Worm (Caenorhabditis elegans) whole organism, mixed stage, embryonic: ENCODE results near the gene C47A10.16.

Source experiments
- M03D4.4 ChIP-seq: sonication (generic microtip); optimal IDR thresholded peaks from 2 replicates; lab custom pipeline; 2017; ENCODE audit warnings: mild to moderate bottlenecking, missing genetic modification characterization, missing compliant biosample characterization
- bed-3 ChIP-seq: fragments of 200-800 bp; sonication (Bioruptor generic); optimal IDR thresholded peaks from 3 replicates; lab custom pipeline; 2018; ENCODE audit warnings: mild to moderate bottlenecking, missing genetic modification characterization, moderate library complexity, missing compliant biosample characterization
- blmp-1 ChIP-seq: fragments of 150-350 bp; optimal IDR thresholded peaks from 2 replicates; lab custom pipeline; 2014; ENCODE audit warnings: missing biosample characterization, missing genetic modification characterization
- ceh-39 ChIP-seq: fragments of 150-350 bp; optimal IDR thresholded peaks from 2 replicates; lab custom pipeline; 2014; ENCODE audit warnings: missing biosample characterization, missing genetic modification characterization
- ceh-43 ChIP-seq: fragments of 200-800 bp; sonication (Bioruptor generic); optimal IDR thresholded peaks from 2 replicates; lab custom pipeline; 2018; ENCODE audit warnings: mild to moderate bottlenecking, missing genetic modification characterization, moderate library complexity, missing compliant biosample characterization
- ces-1 ChIP-seq: fragments of 150-350 bp; optimal IDR thresholded peaks from 2 replicates; lab custom pipeline; 2014; ENCODE audit warnings: missing biosample characterization, missing genetic modification reagents, missing genetic modification characterization
- cnd-1 ChIP-seq: fragments of 200-800 bp; sonication (Bioruptor generic); optimal IDR thresholded peaks from 2 replicates; lab custom pipeline; 2018; ENCODE audit warnings: mild to moderate bottlenecking, missing genetic modification characterization, missing compliant biosample characterization
- drap-1 ChIP-seq: fragments of 200-800 bp; sonication (Bioruptor generic); optimal IDR thresholded peaks from 3 replicates; lab custom pipeline; 2018; ENCODE audit warnings: mild to moderate bottlenecking, missing genetic modification characterization, missing compliant biosample characterization
- elt-1 ChIP-seq: sonication (generic microtip); optimal IDR thresholded peaks from 2 replicates; lab custom pipeline; 2017; ENCODE audit warnings: missing genetic modification characterization, mild to moderate bottlenecking, missing compliant biosample characterization, antibody characterized with exemption, moderate library complexity, borderline replicate concordance; ENCODE audit not compliant: insufficient read depth
- elt-3 ChIP-seq: fragments of 150-350 bp; optimal IDR thresholded peaks from 2 replicates; lab custom pipeline; 2014; ENCODE audit warnings: missing biosample characterization, missing genetic modification characterization
- flh-1 ChIP-seq: fragments of 200-800 bp; sonication (Bioruptor generic); optimal IDR thresholded peaks from 2 replicates; lab custom pipeline; 2018; ENCODE audit warnings: mild to moderate bottlenecking, missing genetic modification characterization, moderate library complexity, missing compliant biosample characterization
- ham-2 ChIP-seq: fragments of 200-800 bp; sonication (Bioruptor generic); optimal IDR thresholded peaks from 2 replicates; lab custom pipeline; 2018; ENCODE audit warnings: mild to moderate bottlenecking, missing genetic modification characterization, missing compliant biosample characterization
- hlh-1 ChIP-seq: fragments of 150-350 bp; optimal IDR thresholded peaks from 2 replicates; lab custom pipeline; 2014; ENCODE audit warnings: missing biosample characterization, missing genetic modification reagents, missing genetic modification characterization
- lin-13 ChIP-seq: fragments of 150-350 bp; optimal IDR thresholded peaks from 2 replicates; lab custom pipeline; 2014; ENCODE audit warnings: missing biosample characterization, missing genetic modification characterization
- lin-32 ChIP-seq: fragments of 200-800 bp; sonication (Bioruptor generic); optimal IDR thresholded peaks from 2 replicates; lab custom pipeline; 2018; ENCODE audit warnings: mild to moderate bottlenecking, missing genetic modification characterization, missing compliant biosample characterization
- lsy-2 ChIP-seq: fragments of 150-350 bp; optimal IDR thresholded peaks from 2 replicates; lab custom pipeline; 2014; ENCODE audit warnings: missing biosample characterization, missing genetic modification characterization
- mab-5 ChIP-seq: fragments of 150-350 bp; optimal IDR thresholded peaks from 2 replicates; lab custom pipeline; 2014; ENCODE audit warnings: missing biosample characterization, missing genetic modification characterization
- mep-1 ChIP-seq: fragments of 150-350 bp; optimal IDR thresholded peaks from 2 replicates; lab custom pipeline; 2017; ENCODE audit warnings: missing biosample characterization, missing genetic modification reagents, missing genetic modification characterization, inconsistent platforms
- mls-2 ChIP-seq: sonication (generic microtip); optimal IDR thresholded peaks from 2 replicates; lab custom pipeline; 2016; ENCODE audit warnings: mild to moderate bottlenecking, missing genetic modification characterization, moderate library complexity, missing compliant biosample characterization
- nhr-12 ChIP-seq: fragments of 150-350 bp; optimal IDR thresholded peaks from 2 replicates; lab custom pipeline; 2014; ENCODE audit warnings: missing biosample characterization, missing genetic modification characterization
- nhr-2 ChIP-seq: fragments of 150-350 bp; optimal IDR thresholded peaks from 2 replicates; lab custom pipeline; 2014; ENCODE audit warnings: missing biosample characterization, missing genetic modification characterization
- nhr-237 ChIP-seq: fragments of 150-350 bp; optimal IDR thresholded peaks from 2 replicates; lab custom pipeline; 2014; ENCODE audit warnings: missing biosample characterization, missing genetic modification characterization
- nhr-28 ChIP-seq: fragments of 150-350 bp; optimal IDR thresholded peaks from 2 replicates; lab custom pipeline; 2014; ENCODE audit warnings: missing biosample characterization, missing genetic modification characterization
- nhr-76 ChIP-seq: sonication (generic microtip); optimal IDR thresholded peaks from 2 replicates; lab custom pipeline; 2017; ENCODE audit warnings: missing biosample characterization, missing genetic modification characterization
- pha-4 ChIP-seq: fragments of 150-350 bp; optimal IDR thresholded peaks from 2 replicates; lab custom pipeline; 2018; ENCODE audit warnings: missing biosample characterization, missing genetic modification reagents, missing genetic modification characterization
- snpc-4 ChIP-seq: fragments of 150-350 bp; optimal IDR thresholded peaks from 2 replicates; lab custom pipeline; 2014; ENCODE audit warnings: missing biosample characterization, missing genetic modification characterization
- sptf-1 ChIP-seq: sonication (generic microtip); optimal IDR thresholded peaks from 2 replicates; lab custom pipeline; 2017; ENCODE audit warnings: mild to moderate bottlenecking, missing genetic modification characterization, moderate library complexity, missing compliant biosample characterization
- tbx-8 ChIP-seq: fragments of 200-800 bp; sonication (Bioruptor generic); optimal IDR thresholded peaks from 2 replicates; lab custom pipeline; 2018; ENCODE audit warnings: mild to moderate bottlenecking, missing genetic modification characterization, moderate library complexity, missing compliant biosample characterization
- unc-120 ChIP-seq: sonication (generic microtip); optimal IDR thresholded peaks from 2 replicates; lab custom pipeline; 2017; ENCODE audit warnings: missing genetic modification characterization, missing compliant biosample characterization; ENCODE audit not compliant: poor library complexity, severe bottlenecking
- unc-39 ChIP-seq: fragments of 150-350 bp; optimal IDR thresholded peaks from 2 replicates; lab custom pipeline; 2014; ENCODE audit warnings: missing biosample characterization, missing genetic modification characterization
- unc-62 ChIP-seq: fragments of 150-350 bp; optimal IDR thresholded peaks from 2 replicates; lab custom pipeline; 2014; ENCODE audit warnings: missing biosample characterization, missing genetic modification reagents, missing genetic modification characterization
- zip-8 ChIP-seq: fragments of 150-350 bp; optimal IDR thresholded peaks from 2 replicates; lab custom pipeline; 2014; ENCODE audit warnings: missing biosample characterization, missing genetic modification characterization
- ztf-11 ChIP-seq: fragments of 150-350 bp; optimal IDR thresholded peaks from 2 replicates; lab custom pipeline; 2014; ENCODE audit warnings: missing biosample characterization, missing genetic modification characterization

The C47A10.16 gene

DNA sequence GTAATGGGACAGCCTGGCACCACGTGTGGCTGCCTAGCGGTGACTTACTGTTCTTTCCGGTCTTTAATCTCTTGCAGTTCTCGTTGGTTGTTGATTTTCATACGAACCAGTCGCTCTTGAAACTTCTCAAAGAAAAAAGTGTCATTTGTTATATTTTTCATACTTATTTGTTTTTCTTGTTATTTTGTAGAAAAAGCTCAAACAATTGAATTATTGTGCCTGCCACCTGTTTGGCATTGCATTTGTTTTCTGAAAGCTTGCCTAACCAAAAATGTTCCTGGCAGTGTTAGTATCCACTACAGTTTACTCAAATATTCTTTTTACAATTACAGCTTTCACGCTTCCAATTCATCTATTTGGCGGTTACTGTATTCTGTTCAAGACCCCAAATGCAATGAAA, at the start of gene C47A10.16, which contains the start of gene srh-283:
TSS of gene C47A10.16 (minus strand) at position 101 of the 400 bp plus-strand sequence.
TSS of gene srh-283 (plus strand) at position 272 of the 400 bp plus-strand sequence.
- TF ChIP-seq snpc-4 (tag; lab: Kevin White, UChicago) (no peak), hlh-1 (no peak), nhr-2 (tag; lab: Kevin White, UChicago) (no peak), tbx-8 (GFP tag; lab: Kevin White, UChicago) (no peak), drap-1 (GFP tag; lab: Kevin White, UChicago) (no peak), sptf-1 (no peak), lsy-2 (tag; lab: Kevin White, UChicago) (no peak), mep-1 (no peak)

DNA sequence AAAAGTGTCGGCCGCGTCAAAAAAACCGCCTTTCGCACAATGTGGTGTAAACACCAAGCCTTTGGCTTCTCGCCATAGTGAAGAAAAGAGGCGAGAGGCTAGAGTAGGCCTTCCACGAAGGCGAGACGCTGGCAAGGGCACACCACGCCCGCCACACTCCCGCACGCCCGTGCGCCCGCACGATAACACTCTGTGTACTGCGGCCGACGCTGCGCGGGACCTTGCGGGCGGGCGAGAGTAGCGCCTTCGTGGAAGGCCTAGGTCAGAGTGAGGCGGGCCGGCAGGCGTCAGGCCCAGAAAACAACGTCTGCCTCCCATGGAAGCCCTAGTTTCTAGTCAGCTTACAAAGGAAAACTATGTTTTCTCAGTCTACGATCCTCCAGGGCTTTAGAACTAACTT, 47.1 kb upstream of the C47A10.16 start:
- TF ChIP-seq mls-2 (tag; lab: Kevin White, UChicago): no peak
- no peak for TF ChIP-seq zip-8
- TF ChIP-seq unc-62 (GFP tag; lab: Kevin White, UChicago): no peak
- TF ChIP-seq snpc-4 (tag; lab: Kevin White, UChicago): no peak
- no peak for TF ChIP-seq unc-120 (tag; lab: Kevin White, UChicago)
- no peak for TF ChIP-seq drap-1 (GFP tag; lab: Kevin White, UChicago)
- TF ChIP-seq elt-1: no peak
- TF ChIP-seq M03D4.4: no peak
- TF ChIP-seq hlh-1: no peak
- no peak for TF ChIP-seq ceh-43
- no peak for TF ChIP-seq nhr-28 (tag; lab: Kevin White, UChicago)

DNA sequence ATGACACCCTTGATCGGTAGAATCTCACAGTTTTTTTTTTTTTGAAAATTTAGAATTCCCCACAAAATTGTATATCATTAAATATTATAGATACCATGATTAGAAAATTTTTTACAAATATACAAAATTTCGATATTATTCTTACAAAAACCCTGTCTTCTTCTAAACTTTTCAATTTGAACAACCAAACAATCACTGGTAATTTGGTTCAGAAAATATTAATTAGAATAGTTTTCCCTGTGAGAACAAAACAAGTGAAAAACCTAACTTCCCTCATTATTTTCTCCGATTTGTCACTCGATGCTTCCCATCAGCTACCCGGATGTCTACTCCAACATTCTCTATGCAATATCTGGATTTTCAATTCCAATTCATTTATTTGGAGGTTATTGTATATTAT, 45.1 kb upstream of the C47A10.16 start, which contains the start of gene srh-296:
TSS of gene srh-296 (plus strand) at position 301 of the 400 bp plus-strand sequence.
- TF ChIP-seq mep-1 (no peak), mls-2 (tag; lab: Kevin White, UChicago) (no peak), nhr-76 (tag; lab: Kevin White, UChicago) (no peak), tbx-8 (GFP tag; lab: Kevin White, UChicago) (no peak), unc-62 (GFP tag; lab: Kevin White, UChicago) (no peak), flh-1 (GFP tag; lab: Kevin White, UChicago) (no peak), ham-2 (GFP tag; lab: Kevin White, UChicago) (no peak), ces-1 (no peak), lin-32 (GFP tag; lab: Kevin White, UChicago) (no peak), M03D4.4 (no peak), ztf-11 (tag; lab: Kevin White, UChicago) (no peak), sptf-1 (no peak), mab-5 (no peak), nhr-12 (tag; lab: Kevin White, UChicago) (no peak), nhr-237 (tag; lab: Kevin White, UChicago) (no peak), hlh-1 (no peak), cnd-1 (tag; lab: Kevin White, UChicago) (no peak), blmp-1 (tag; lab: Kevin White, UChicago) (no peak), nhr-2 (tag; lab: Kevin White, UChicago) (no peak), elt-1 (no peak)
- TF ChIP-seq, all 35 proteins: peak for 0

DNA sequence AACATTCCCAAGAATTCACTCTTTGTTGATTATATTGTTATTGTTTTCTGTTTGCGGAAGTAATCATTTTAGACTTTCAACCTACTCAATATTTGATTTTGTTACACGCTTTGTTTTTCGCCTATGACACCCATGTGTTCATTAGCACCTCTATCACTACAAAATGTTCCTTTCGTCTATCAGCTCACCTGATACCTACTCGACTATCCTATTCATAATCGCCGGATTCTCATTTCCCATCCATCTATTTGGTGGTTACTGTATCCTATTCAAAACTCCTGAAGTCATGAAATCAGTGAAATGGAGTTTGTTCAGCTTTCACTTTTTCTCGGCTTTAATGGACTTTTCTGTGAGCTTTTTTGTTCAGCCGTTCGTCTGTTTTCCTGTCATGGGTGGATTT, 40.3 kb upstream of the C47A10.16 start, which contains the start of gene srh-291:
TSS of gene srh-291 (plus strand) at position 301 of the 400 bp plus-strand sequence.
- TF ChIP-seq ham-2 (GFP tag; lab: Kevin White, UChicago) (no peak), unc-62 (GFP tag; lab: Kevin White, UChicago) (no peak), lin-13 (tag; lab: Kevin White, UChicago) (no peak), nhr-2 (tag; lab: Kevin White, UChicago) (no peak), nhr-28 (tag; lab: Kevin White, UChicago) (no peak), sptf-1 (no peak), unc-120 (tag; lab: Kevin White, UChicago) (no peak), zip-8 (no peak), drap-1 (GFP tag; lab: Kevin White, UChicago) (no peak), lin-32 (GFP tag; lab: Kevin White, UChicago) (no peak), pha-4 (tag; lab: Kevin White, UChicago) (no peak), hlh-1 (no peak)

DNA sequence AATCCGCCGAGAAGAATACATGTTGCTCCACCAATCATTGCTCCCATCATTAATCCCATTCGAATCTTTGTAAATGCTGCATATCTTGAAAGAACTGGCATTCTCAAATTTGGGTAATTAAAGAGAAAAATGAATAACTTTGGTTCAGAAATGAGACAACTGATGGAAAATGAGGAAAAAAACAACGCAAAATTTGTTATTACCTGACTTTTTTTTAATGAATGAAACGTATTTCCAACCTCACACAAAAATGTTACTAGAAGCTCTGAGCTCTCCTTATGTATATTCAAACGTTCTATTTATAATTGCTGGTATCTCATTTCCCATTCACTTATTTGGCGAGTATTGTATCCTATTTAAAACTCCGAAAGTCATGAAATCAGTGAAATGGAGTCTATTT, 37.5 kb upstream of the C47A10.16 start, which contains the start of the genes Y94A7B.11 and srh-292:
TSS of gene Y94A7B.11 (minus strand) at position 101 of the 400 bp plus-strand sequence.
TSS of gene srh-292 (plus strand) at position 251 of the 400 bp plus-strand sequence.
- no peak for TF ChIP-seq elt-1
- no peak for TF ChIP-seq mep-1
- TF ChIP-seq elt-3: no peak
- no peak for TF ChIP-seq bed-3 (GFP tag; lab: Kevin White, UChicago)
- no peak for TF ChIP-seq unc-39 (tag; lab: Kevin White, UChicago)
- TF ChIP-seq sptf-1: no peak
- no peak for TF ChIP-seq nhr-237 (tag; lab: Kevin White, UChicago)
- TF ChIP-seq ceh-39 (tag; lab: Kevin White, UChicago): no peak
